Worm (Caenorhabditis elegans) whole organism, mixed stage, embryonic: ENCODE measurements around the gene fbxb-106.

ENCODE experiments used
- M03D4.4 ChIP-seq: sonication (generic microtip); optimal IDR thresholded peaks from 2 replicates; lab custom pipeline; 2017; ENCODE audit warnings: mild to moderate bottlenecking, missing genetic modification characterization, missing compliant biosample characterization
- blmp-1 ChIP-seq: fragments of 150-350 bp; optimal IDR thresholded peaks from 2 replicates; lab custom pipeline; 2014; ENCODE audit warnings: missing biosample characterization, missing genetic modification characterization
- ceh-39 ChIP-seq: fragments of 150-350 bp; optimal IDR thresholded peaks from 2 replicates; lab custom pipeline; 2014; ENCODE audit warnings: missing biosample characterization, missing genetic modification characterization
- ceh-43 ChIP-seq: fragments of 200-800 bp; sonication (Bioruptor generic); optimal IDR thresholded peaks from 2 replicates; lab custom pipeline; 2018; ENCODE audit warnings: mild to moderate bottlenecking, missing genetic modification characterization, moderate library complexity, missing compliant biosample characterization
- ceh-83 ChIP-seq: fragments of 200-800 bp; sonication (Bioruptor generic); optimal IDR thresholded peaks from 2 replicates; lab custom pipeline; 2018; ENCODE audit warnings: mild to moderate bottlenecking, missing genetic modification characterization, missing compliant biosample characterization
- ces-1 ChIP-seq: fragments of 150-350 bp; optimal IDR thresholded peaks from 2 replicates; lab custom pipeline; 2014; ENCODE audit warnings: missing biosample characterization, missing genetic modification reagents, missing genetic modification characterization
- cnd-1 ChIP-seq: fragments of 200-800 bp; sonication (Bioruptor generic); optimal IDR thresholded peaks from 2 replicates; lab custom pipeline; 2018; ENCODE audit warnings: mild to moderate bottlenecking, missing genetic modification characterization, missing compliant biosample characterization
- drap-1 ChIP-seq: fragments of 200-800 bp; sonication (Bioruptor generic); optimal IDR thresholded peaks from 3 replicates; lab custom pipeline; 2018; ENCODE audit warnings: mild to moderate bottlenecking, missing genetic modification characterization, missing compliant biosample characterization
- elt-1 ChIP-seq: sonication (generic microtip); optimal IDR thresholded peaks from 2 replicates; lab custom pipeline; 2017; ENCODE audit warnings: missing genetic modification characterization, mild to moderate bottlenecking, missing compliant biosample characterization, antibody characterized with exemption, moderate library complexity, borderline replicate concordance; ENCODE audit not compliant: insufficient read depth
- elt-3 ChIP-seq: fragments of 150-350 bp; optimal IDR thresholded peaks from 2 replicates; lab custom pipeline; 2014; ENCODE audit warnings: missing biosample characterization, missing genetic modification characterization
- flh-1 ChIP-seq: fragments of 200-800 bp; sonication (Bioruptor generic); optimal IDR thresholded peaks from 2 replicates; lab custom pipeline; 2018; ENCODE audit warnings: mild to moderate bottlenecking, missing genetic modification characterization, moderate library complexity, missing compliant biosample characterization
- ham-2 ChIP-seq: fragments of 200-800 bp; sonication (Bioruptor generic); optimal IDR thresholded peaks from 2 replicates; lab custom pipeline; 2018; ENCODE audit warnings: mild to moderate bottlenecking, missing genetic modification characterization, missing compliant biosample characterization
- hlh-1 ChIP-seq: fragments of 150-350 bp; optimal IDR thresholded peaks from 2 replicates; lab custom pipeline; 2014; ENCODE audit warnings: missing biosample characterization, missing genetic modification reagents, missing genetic modification characterization
- lin-13 ChIP-seq: fragments of 150-350 bp; optimal IDR thresholded peaks from 2 replicates; lab custom pipeline; 2014; ENCODE audit warnings: missing biosample characterization, missing genetic modification characterization
- lin-32 ChIP-seq: fragments of 200-800 bp; sonication (Bioruptor generic); optimal IDR thresholded peaks from 2 replicates; lab custom pipeline; 2018; ENCODE audit warnings: mild to moderate bottlenecking, missing genetic modification characterization, missing compliant biosample characterization
- mep-1 ChIP-seq: fragments of 150-350 bp; optimal IDR thresholded peaks from 2 replicates; lab custom pipeline; 2017; ENCODE audit warnings: missing biosample characterization, missing genetic modification reagents, missing genetic modification characterization, inconsistent platforms
- mls-2 ChIP-seq: sonication (generic microtip); optimal IDR thresholded peaks from 2 replicates; lab custom pipeline; 2016; ENCODE audit warnings: mild to moderate bottlenecking, missing genetic modification characterization, moderate library complexity, missing compliant biosample characterization
- nhr-12 ChIP-seq: fragments of 150-350 bp; optimal IDR thresholded peaks from 2 replicates; lab custom pipeline; 2014; ENCODE audit warnings: missing biosample characterization, missing genetic modification characterization
- nhr-237 ChIP-seq: fragments of 150-350 bp; optimal IDR thresholded peaks from 2 replicates; lab custom pipeline; 2014; ENCODE audit warnings: missing biosample characterization, missing genetic modification characterization
- nhr-76 ChIP-seq: sonication (generic microtip); optimal IDR thresholded peaks from 2 replicates; lab custom pipeline; 2017; ENCODE audit warnings: missing biosample characterization, missing genetic modification characterization
- pha-4 ChIP-seq: fragments of 150-350 bp; optimal IDR thresholded peaks from 2 replicates; lab custom pipeline; 2018; ENCODE audit warnings: missing biosample characterization, missing genetic modification reagents, missing genetic modification characterization
- sem-2 ChIP-seq: fragments of 200-800 bp; sonication (Bioruptor generic); optimal IDR thresholded peaks from 2 replicates; lab custom pipeline; 2018; ENCODE audit warnings: mild to moderate bottlenecking, missing genetic modification characterization, missing compliant biosample characterization
- snpc-4 ChIP-seq: fragments of 150-350 bp; optimal IDR thresholded peaks from 2 replicates; lab custom pipeline; 2014; ENCODE audit warnings: missing biosample characterization, missing genetic modification characterization
- sptf-1 ChIP-seq: sonication (generic microtip); optimal IDR thresholded peaks from 2 replicates; lab custom pipeline; 2017; ENCODE audit warnings: mild to moderate bottlenecking, missing genetic modification characterization, moderate library complexity, missing compliant biosample characterization
- tbx-8 ChIP-seq: fragments of 200-800 bp; sonication (Bioruptor generic); optimal IDR thresholded peaks from 2 replicates; lab custom pipeline; 2018; ENCODE audit warnings: mild to moderate bottlenecking, missing genetic modification characterization, moderate library complexity, missing compliant biosample characterization
- unc-120 ChIP-seq: sonication (generic microtip); optimal IDR thresholded peaks from 2 replicates; lab custom pipeline; 2017; ENCODE audit warnings: missing genetic modification characterization, missing compliant biosample characterization; ENCODE audit not compliant: poor library complexity, severe bottlenecking
- unc-39 ChIP-seq: fragments of 150-350 bp; optimal IDR thresholded peaks from 2 replicates; lab custom pipeline; 2014; ENCODE audit warnings: missing biosample characterization, missing genetic modification characterization
- unc-62 ChIP-seq: fragments of 150-350 bp; optimal IDR thresholded peaks from 2 replicates; lab custom pipeline; 2014; ENCODE audit warnings: missing biosample characterization, missing genetic modification reagents, missing genetic modification characterization
- zip-8 ChIP-seq: fragments of 150-350 bp; optimal IDR thresholded peaks from 2 replicates; lab custom pipeline; 2014; ENCODE audit warnings: missing biosample characterization, missing genetic modification characterization
- ztf-11 ChIP-seq: fragments of 150-350 bp; optimal IDR thresholded peaks from 2 replicates; lab custom pipeline; 2014; ENCODE audit warnings: missing biosample characterization, missing genetic modification characterization

The fbxb-106 gene

ce11 chrII:2762108-2762507 lies at the start of gene fbxb-106:
Gene fbxb-106 (plus strand): TSS chrII:2762408.
- TF ChIP-seq ham-2 (no peak), ztf-11 (no peak), unc-120 (tag; lab: Kevin White, UChicago) (no peak), ces-1 (no peak), drap-1 (GFP tag; lab: Kevin White, UChicago) (no peak), nhr-12 (tag; lab: Kevin White, UChicago) (no peak), ceh-39 (tag; lab: Kevin White, UChicago) (no peak), mls-2 (tag; lab: Kevin White, UChicago) (no peak), zip-8 (tag; lab: Kevin White, UChicago) (no peak), cnd-1 (tag; lab: Kevin White, UChicago) (no peak), ceh-83 (GFP tag; lab: Kevin White, UChicago) (no peak), unc-39 (tag; lab: Kevin White, UChicago) (no peak), snpc-4 (no peak)
- TF ChIP-seq, all 35 proteins: peak for 0

- TF ChIP-seq nhr-237 (tag; lab: Kevin White, UChicago), result no peak
- TF ChIP-seq elt-3 (tag; lab: Kevin White, UChicago), result no peak
- no peak for TF ChIP-seq lin-32 (GFP tag; lab: Kevin White, UChicago)
- no peak for TF ChIP-seq nhr-12 (tag; lab: Kevin White, UChicago)
- no peak for TF ChIP-seq ham-2
- TF ChIP-seq drap-1 (GFP tag; lab: Kevin White, UChicago), result no peak
- TF ChIP-seq ceh-43, result no peak
Measured at ce11 chrII:2717335-2717734, 44.9 kb upstream of the fbxb-106 start, which contains the start of gene T05A8.3. Gene T05A8.3 (minus strand): TSS chrII:2717435.

- no peak for TF ChIP-seq nhr-237 (tag; lab: Kevin White, UChicago)
- no peak for TF ChIP-seq nhr-76
- TF ChIP-seq elt-1 (tag; lab: Kevin White, UChicago), result no peak
- no peak for TF ChIP-seq zip-8 (tag; lab: Kevin White, UChicago)
- no peak for TF ChIP-seq pha-4
- TF ChIP-seq ceh-43, result no peak
- TF ChIP-seq lin-32 (GFP tag; lab: Kevin White, UChicago), result no peak
- no peak for TF ChIP-seq sem-2 (GFP tag; lab: Kevin White, UChicago)
- TF ChIP-seq elt-3 (tag; lab: Kevin White, UChicago), result no peak
- TF ChIP-seq mls-2 (tag; lab: Kevin White, UChicago), result no peak
Measured at ce11 chrII:2719212-2719611, 43.0 kb upstream of the fbxb-106 start.

- TF ChIP-seq unc-39 (tag; lab: Kevin White, UChicago) (no peak), mep-1 (tag; lab: Kevin White, UChicago) (no peak), pha-4 (no peak), sptf-1 (tag; lab: Kevin White, UChicago) (no peak), blmp-1 (no peak), tbx-8 (GFP tag; lab: Kevin White, UChicago) (no peak), nhr-76 (no peak), M03D4.4 (tag; lab: Kevin White, UChicago) (no peak), drap-1 (GFP tag; lab: Kevin White, UChicago) (no peak), sem-2 (GFP tag; lab: Kevin White, UChicago) (no peak)
Measured at ce11 chrII:2721992-2722391, 40.2 kb upstream of the fbxb-106 start.

ce11 chrII:2725561-2725960 lies 36.6 kb upstream of the fbxb-106 start, which contains the start of the genes T05A8.11 and nep-2:
Gene T05A8.11 (minus strand): TSS chrII:2725661.
Gene nep-2 (minus strand): TSS chrII:2725752.
- TF ChIP-seq flh-1 (no peak), ceh-39 (tag; lab: Kevin White, UChicago) (no peak), tbx-8 (GFP tag; lab: Kevin White, UChicago) (no peak), mep-1 (tag; lab: Kevin White, UChicago) (no peak), elt-3 (tag; lab: Kevin White, UChicago) (no peak), lin-13 (tag; lab: Kevin White, UChicago) (no peak), drap-1 (GFP tag; lab: Kevin White, UChicago) (no peak)
- TF ChIP-seq, all 35 proteins: peak for 0

- peak; percentile 54 for TF ChIP-seq unc-120 (tag; lab: Kevin White, UChicago)
- TF ChIP-seq hlh-1 (tag; lab: Kevin White, UChicago), result peak; percentile 37
- peak; percentile 63 for TF ChIP-seq unc-62 (GFP tag; lab: Kevin White, UChicago)
- TF ChIP-seq drap-1 (GFP tag; lab: Kevin White, UChicago), result no peak
Measured at ce11 chrII:2726774-2727173, 35.4 kb upstream of the fbxb-106 start.
